Fruit fly (Drosophila melanogaster) whole organism, embryonic: ENCODE data around the gene CG4953.

ENCODE experiments used
- CG11247 ChIP-seq: fragments of 200-800 bp; sonication (Bioruptor generic); IDR thresholded peaks from 2 replicates; pipeline ENCODE4 v1.3.6; 2022; ENCODE audit warnings: missing biosample characterization, missing genetic modification characterization
- CG11456 ChIP-seq: fragments of 200-800 bp; sonication (Bioruptor generic); IDR thresholded peaks from 3 replicates; pipeline ENCODE4 v1.3.6; 2022; ENCODE audit warnings: missing biosample characterization, missing genetic modification characterization
- CG11560 ChIP-seq: fragments of 200-800 bp; sonication (Bioruptor generic); IDR thresholded peaks from 3 replicates; pipeline ENCODE4 v1.3.6; 2022; ENCODE audit warnings: missing biosample characterization, missing genetic modification characterization
- CG12744 ChIP-seq: fragments of 200-800 bp; sonication (Bioruptor generic); optimal IDR thresholded peaks from 2 replicates; lab custom pipeline; 2016; ENCODE audit warnings: missing biosample characterization, missing genetic modification characterization
- CG14710 ChIP-seq: fragments of 200-800 bp; sonication (Bioruptor generic); optimal IDR thresholded peaks from 3 replicates; lab custom pipeline; 2019; ENCODE audit warnings: missing biosample characterization, mild to moderate bottlenecking, missing genetic modification characterization, moderate library complexity
- CG1603 ChIP-seq: fragments of 200-800 bp; sonication (Bioruptor generic); optimal IDR thresholded peaks from 2 replicates; lab custom pipeline; 2019; ENCODE audit warnings: missing biosample characterization, mild to moderate bottlenecking, missing genetic modification characterization, moderate library complexity
- CG1647 ChIP-seq: fragments of 200-800 bp; sonication (Bioruptor generic); optimal IDR thresholded peaks from 3 replicates; lab custom pipeline; 2016; ENCODE audit warnings: missing biosample characterization, missing genetic modification characterization
- CG17802 ChIP-seq: fragments of 200-800 bp; sonication (Bioruptor generic); optimal IDR thresholded peaks from 2 replicates; lab custom pipeline; 2018; ENCODE audit warnings: missing biosample characterization, mild to moderate bottlenecking, missing genetic modification characterization, moderate library complexity
- CG3163 ChIP-seq: fragments of 200-800 bp; sonication (Bioruptor generic); optimal IDR thresholded peaks from 3 replicates; lab custom pipeline; 2016; ENCODE audit warnings: missing biosample characterization, missing genetic modification characterization
- CG33213 ChIP-seq: fragments of 200-800 bp; sonication (Bioruptor generic); optimal IDR thresholded peaks from 3 replicates; lab custom pipeline; 2016; ENCODE audit warnings: missing biosample characterization, missing genetic modification characterization
- CG34376 ChIP-seq: fragments of 200-800 bp; sonication (Bioruptor generic); optimal IDR thresholded peaks from 2 replicates; lab custom pipeline; 2018; ENCODE audit warnings: missing biosample characterization, mild to moderate bottlenecking, missing genetic modification characterization
- CG34422 ChIP-seq: fragments of 200-800 bp; sonication (Bioruptor generic); IDR thresholded peaks from 3 replicates; pipeline ENCODE4 v1.3.6; 2022; ENCODE audit warnings: missing biosample characterization, missing genetic modification characterization
- CG43689 ChIP-seq: fragments of 200-800 bp; sonication (Bioruptor generic); IDR thresholded peaks from 2 replicates; pipeline ENCODE4 v1.3.6; 2022; ENCODE audit warnings: missing biosample characterization, missing genetic modification characterization
- CG4424 ChIP-seq: fragments of 200-800 bp; sonication (Bioruptor generic); optimal IDR thresholded peaks from 3 replicates; lab custom pipeline; 2016; ENCODE audit warnings: missing biosample characterization, missing genetic modification characterization
- CG8388 ChIP-seq: fragments of 200-800 bp; sonication (Bioruptor generic); optimal IDR thresholded peaks from 2 replicates; lab custom pipeline; 2019; ENCODE audit warnings: missing biosample characterization, mild to moderate bottlenecking, missing genetic modification characterization, moderate library complexity
- CG9797 ChIP-seq: fragments of 200-800 bp; sonication (Bioruptor generic); optimal IDR thresholded peaks from 3 replicates; lab custom pipeline; 2018; ENCODE audit warnings: missing biosample characterization, mild to moderate bottlenecking, missing genetic modification characterization
- D19B ChIP-seq: fragments of 200-800 bp; sonication (Bioruptor generic); optimal IDR thresholded peaks from 2 replicates; lab custom pipeline; 2017; ENCODE audit warnings: missing biosample characterization, mild to moderate bottlenecking, missing genetic modification characterization
- Dfd ChIP-seq, 2 experiments: fragments of >200 bp; optimal IDR thresholded peaks; 2 replicates each; lab custom pipeline; 2017; ENCODE audit warnings: missing biosample characterization in 2 of 2, missing genetic modification characterization in 2 of 2
- Doc2 ChIP-seq: fragments of 200-800 bp; sonication (Bioruptor generic); IDR thresholded peaks from 2 replicates; pipeline ENCODE4 v1.3.6; 2022; ENCODE audit warnings: missing biosample characterization, missing genetic modification characterization
- Dp ChIP-seq: fragments of 200-800 bp; sonication (Bioruptor generic); optimal IDR thresholded peaks from 2 replicates; lab custom pipeline; 2018; ENCODE audit warnings: missing biosample characterization, mild to moderate bottlenecking, missing genetic modification characterization, moderate library complexity
- Drgx ChIP-seq: fragments of 200-800 bp; sonication (Bioruptor generic); IDR thresholded peaks from 2 replicates; pipeline ENCODE4 v1.3.6; 2022; ENCODE audit warnings: missing biosample characterization, missing genetic modification characterization
- E2f2 ChIP-seq: fragments of 200-800 bp; sonication (Bioruptor generic); IDR thresholded peaks from 2 replicates; pipeline ENCODE4 v1.3.6; 2022; ENCODE audit warnings: missing biosample characterization, missing genetic modification characterization
- Gsc ChIP-seq: fragments of 200-800 bp; sonication (Bioruptor generic); IDR thresholded peaks from 2 replicates; pipeline ENCODE4 v1.3.6; 2022; ENCODE audit warnings: missing biosample characterization, missing genetic modification characterization
- HmgD ChIP-seq: fragments of 200-800 bp; sonication (Bioruptor generic); optimal IDR thresholded peaks from 3 replicates; lab custom pipeline; 2016; ENCODE audit warnings: missing biosample characterization, missing genetic modification characterization
- Hmr ChIP-seq: fragments of 200-800 bp; sonication (Bioruptor generic); optimal IDR thresholded peaks from 3 replicates; lab custom pipeline; 2017; ENCODE audit warnings: mild to moderate bottlenecking, missing biosample characterization, missing genetic modification reagents, missing genetic modification characterization
- MBD-R2 ChIP-seq: fragments of 200-800 bp; sonication (Bioruptor generic); IDR thresholded peaks from 2 replicates; pipeline ENCODE4 v1.3.6; 2022; ENCODE audit warnings: missing biosample characterization, missing genetic modification characterization
- MESR4 ChIP-seq: fragments of 200-800 bp; sonication (Bioruptor generic); optimal IDR thresholded peaks from 2 replicates; lab custom pipeline; 2018; ENCODE audit warnings: missing biosample characterization, mild to moderate bottlenecking, missing genetic modification characterization, moderate library complexity
- Med ChIP-seq: fragments of 200-800 bp; sonication (Bioruptor generic); peaks from one replicate; lab custom pipeline; 2016; ENCODE audit warnings: missing biosample characterization, missing genetic modification characterization, mild to moderate bottlenecking, inconsistent platforms, moderate library complexity
- Optix ChIP-seq: fragments of 200-800 bp; sonication (Bioruptor generic); IDR thresholded peaks from 3 replicates; pipeline ENCODE4 v1.3.6; 2022; ENCODE audit warnings: missing biosample characterization, missing genetic modification characterization
- az2 ChIP-seq: fragments of 200-800 bp; sonication (Bioruptor generic); optimal IDR thresholded peaks from 3 replicates; lab custom pipeline; 2016; ENCODE audit warnings: missing biosample characterization, missing genetic modification characterization
- bowl ChIP-seq: fragments of 200-800 bp; sonication (Bioruptor generic); IDR thresholded peaks from 2 replicates; pipeline ENCODE4 v1.3.6; 2022; ENCODE audit warnings: missing biosample characterization, missing genetic modification characterization
- chm ChIP-seq: fragments of 200-800 bp; sonication (Bioruptor generic); IDR thresholded peaks from 2 replicates; pipeline ENCODE4 v1.3.6; 2022; ENCODE audit warnings: missing biosample characterization, missing genetic modification characterization
- crp ChIP-seq, 2 experiments: fragments of 200-800 bp; sonication (Bioruptor generic); optimal IDR thresholded peaks; 2 replicates in 1 of 2; 3 replicates in 1 of 2; lab custom pipeline; 2017; ENCODE audit warnings: missing biosample characterization in 2 of 2, missing genetic modification characterization in 2 of 2, mild to moderate bottlenecking in 1 of 2, moderate library complexity in 1 of 2
- da ChIP-seq: fragments of 200-800 bp; sonication (Bioruptor generic); optimal IDR thresholded peaks from 2 replicates; lab custom pipeline; 2016; ENCODE audit warnings: missing biosample characterization, missing genetic modification characterization
- disco-r ChIP-seq: fragments of 200-800 bp; sonication (Bioruptor generic); optimal IDR thresholded peaks from 2 replicates; lab custom pipeline; 2016; ENCODE audit warnings: missing biosample characterization, missing genetic modification characterization
- exex ChIP-seq: fragments of 200-800 bp; sonication (Bioruptor generic); optimal IDR thresholded peaks from 4 replicates; lab custom pipeline; 2018; ENCODE audit warnings: missing biosample characterization, mild to moderate bottlenecking, missing genetic modification characterization, moderate library complexity
- fd3F ChIP-seq: fragments of 200-800 bp; sonication (Bioruptor generic); optimal IDR thresholded peaks from 2 replicates; lab custom pipeline; 2018; ENCODE audit warnings: missing biosample characterization, mild to moderate bottlenecking, missing genetic modification characterization, moderate library complexity
- fd96Cb ChIP-seq: fragments of 200-800 bp; sonication (Bioruptor generic); optimal IDR thresholded peaks from 2 replicates; lab custom pipeline; 2018; ENCODE audit warnings: missing biosample characterization, mild to moderate bottlenecking, missing genetic modification characterization, moderate library complexity
- gce ChIP-seq: fragments of 200-800 bp; sonication (Bioruptor generic); IDR thresholded peaks from 3 replicates; pipeline ENCODE4 v1.3.6; 2022; ENCODE audit warnings: missing biosample characterization, missing genetic modification characterization
- gcm2 ChIP-seq: fragments of 200-800 bp; sonication (Bioruptor generic); optimal IDR thresholded peaks from 2 replicates; lab custom pipeline; 2016; ENCODE audit warnings: missing biosample characterization, missing genetic modification characterization
- gsb ChIP-seq: fragments of 200-800 bp; sonication (Bioruptor generic); IDR thresholded peaks from 2 replicates; pipeline ENCODE4 v1.3.6; 2022; ENCODE audit warnings: missing biosample characterization, missing genetic modification characterization
- klu ChIP-seq: fragments of 200-800 bp; sonication (Bioruptor generic); IDR thresholded peaks from 2 replicates; pipeline ENCODE4 v1.3.6; 2022; ENCODE audit warnings: missing biosample characterization, missing genetic modification characterization
- nau ChIP-seq: fragments of 200-800 bp; sonication (Bioruptor generic); optimal IDR thresholded peaks from 3 replicates; lab custom pipeline; 2017; ENCODE audit warnings: missing biosample characterization, mild to moderate bottlenecking, missing genetic modification characterization, missing genetic modification reagents
- oc ChIP-seq: fragments of 200-800 bp; sonication (Bioruptor generic); optimal IDR thresholded peaks from 2 replicates; lab custom pipeline; 2018; ENCODE audit warnings: missing biosample characterization, mild to moderate bottlenecking, missing genetic modification characterization, moderate library complexity
- pho ChIP-seq: fragments of 200-800 bp; sonication (Bioruptor generic); optimal IDR thresholded peaks from 2 replicates; lab custom pipeline; 2016; ENCODE audit warnings: missing biosample characterization, missing genetic modification characterization
- pros ChIP-seq: fragments of 200-800 bp; sonication (Bioruptor generic); optimal IDR thresholded peaks from 3 replicates; lab custom pipeline; 2019; ENCODE audit warnings: missing biosample characterization, mild to moderate bottlenecking, missing genetic modification characterization, moderate library complexity
- pzg ChIP-seq: fragments of 200-800 bp; sonication (Bioruptor generic); optimal IDR thresholded peaks from 3 replicates; lab custom pipeline; 2018; ENCODE audit warnings: missing biosample characterization, mild to moderate bottlenecking, missing genetic modification characterization, moderate library complexity
- rib ChIP-seq: fragments of 200-800 bp; sonication (Bioruptor generic); IDR thresholded peaks from 2 replicates; pipeline ENCODE4 v1.3.6; 2022; ENCODE audit warnings: missing biosample characterization, missing genetic modification characterization
- seq ChIP-seq: fragments of 200-800 bp; sonication (Bioruptor generic); IDR thresholded peaks from 2 replicates; pipeline ENCODE4 v1.3.6; 2022; ENCODE audit warnings: missing biosample characterization, missing genetic modification characterization
- stwl ChIP-seq: fragments of 200-800 bp; sonication (Bioruptor generic); optimal IDR thresholded peaks from 3 replicates; lab custom pipeline; 2018; ENCODE audit warnings: missing biosample characterization, mild to moderate bottlenecking, missing genetic modification characterization, moderate library complexity
- tx ChIP-seq: fragments of 200-800 bp; sonication (Bioruptor generic); optimal IDR thresholded peaks from 2 replicates; lab custom pipeline; 2016; ENCODE audit warnings: missing biosample characterization, missing genetic modification characterization
- wor ChIP-seq: fragments of 200-800 bp; sonication (Bioruptor generic); IDR thresholded peaks from 2 replicates; pipeline ENCODE4 v1.3.6; 2022; ENCODE audit warnings: missing biosample characterization, missing genetic modification characterization
- yki ChIP-seq: fragments of >200 bp; optimal IDR thresholded peaks from 3 replicates; lab custom pipeline; 2018

CG4953 gene

dm6 chr2L:10266511-10266910 is at the start of gene CG4953:
Gene CG4953, plus strand, starts transcription at chr2L:10266703.
- TF ChIP-seq yki (lab: Kevin White, UChicago) (no peak), exex (tag; lab: Kevin White, UChicago) (no peak), CG14710 (no peak), CG9797 (GFP tag; lab: Kevin White, UChicago) (peak; percentile 18), Drgx (GFP tag; lab: Robert Waterston, UW) (no peak), az2 (GFP tag; lab: Kevin White, UChicago) (no peak), CG34376 (no peak), gsb (GFP tag; lab: Robert Waterston, UW) (no peak), stwl (tag; lab: Kevin White, UChicago) (peak; percentile 32), rib (GFP tag; lab: Robert Waterston, UW) (no peak), gce (GFP tag; lab: Robert Waterston, UW) (no peak), fd96Cb (tag; lab: Kevin White, UChicago) (no peak), Hmr (GFP tag; lab: Kevin White, UChicago) (no peak), Dp (GFP tag; lab: Kevin White, UChicago) (peak; percentile 14), Gsc (GFP tag; lab: Robert Waterston, UW) (no peak), pros (GFP tag; lab: Kevin White, UChicago) (no peak), wor (GFP tag; lab: Robert Waterston, UW) (no peak), MBD-R2 (peak; percentile 66), HmgD (GFP tag; lab: Kevin White, UChicago) (no peak), disco-r (GFP tag; lab: Kevin White, UChicago) (no peak), Med (GFP tag; lab: Kevin White, UChicago) (no peak), Dfd (GFP tag; optimal IDR thresholded peaks at IDR 0.05; lab: Kevin White, UChicago) (no peak), tx (GFP tag; lab: Kevin White, UChicago) (no peak), CG8388 (no peak), CG3163 (no peak), Doc2 (GFP tag; lab: Robert Waterston, UW) (no peak), crp (GFP tag; optimal IDR thresholded peaks at IDR 0.05; lab: Kevin White, UChicago) (no peak), pho (GFP tag; lab: Kevin White, UChicago) (no peak), CG1647 (GFP tag; lab: Kevin White, UChicago) (no peak), da (GFP tag; lab: Kevin White, UChicago) (no peak), E2f2 (GFP tag; lab: Robert Waterston, UW) (peak; percentile 26; the same call in 1 of the 2 replicates), CG43689 (GFP tag; lab: Robert Waterston, UW) (no peak), D19B (GFP tag; lab: Kevin White, UChicago) (no peak), CG11456 (GFP tag; lab: Robert Waterston, UW) (no peak), CG11247 (no peak), oc (no peak), gcm2 (no peak), chm (no peak), klu (GFP tag; lab: Robert Waterston, UW) (no peak), CG33213 (GFP tag; lab: Kevin White, UChicago) (no peak), CG12744 (GFP tag; lab: Kevin White, UChicago) (no peak), fd3F (no peak), bowl (GFP tag; lab: Robert Waterston, UW) (no peak), seq (GFP tag; lab: Robert Waterston, UW) (no peak), Optix (GFP tag; lab: Robert Waterston, UW) (no peak), nau (GFP tag; lab: Kevin White, UChicago) (no peak), CG17802 (tag; lab: Kevin White, UChicago) (no peak), CG34422 (GFP tag; lab: Robert Waterston, UW) (no peak), CG1603 (tag; lab: Kevin White, UChicago) (peak; percentile 3), pzg (GFP tag; lab: Kevin White, UChicago) (peak; percentile 44), CG4424 (no peak), MESR4 (peak; percentile 33), CG11560 (no peak)
